Fruit fly (Drosophila melanogaster) whole organism: ENCODE measurements around the gene CG13614.

ENCODE experiments used
- CG8478 ChIP-seq: fragments of >200 bp; optimal IDR thresholded peaks from 2 replicates; lab custom pipeline; 2018; ENCODE audit warnings: inconsistent platforms
- Dll ChIP-seq: fragments of >200 bp; optimal IDR thresholded peaks from 2 replicates; lab custom pipeline; 2017
- pan ChIP-seq: fragments of >200 bp; optimal IDR thresholded peaks from 2 replicates; lab custom pipeline; 2017
- psq ChIP-seq: fragments of >200 bp; optimal IDR thresholded peaks from 2 replicates; lab custom pipeline; 2017
- usp ChIP-seq: fragments of >200 bp; optimal IDR thresholded peaks from 2 replicates; lab custom pipeline; 2017; ENCODE audit warnings: missing biosample characterization, missing genetic modification characterization, mixed read lengths

DNA sequence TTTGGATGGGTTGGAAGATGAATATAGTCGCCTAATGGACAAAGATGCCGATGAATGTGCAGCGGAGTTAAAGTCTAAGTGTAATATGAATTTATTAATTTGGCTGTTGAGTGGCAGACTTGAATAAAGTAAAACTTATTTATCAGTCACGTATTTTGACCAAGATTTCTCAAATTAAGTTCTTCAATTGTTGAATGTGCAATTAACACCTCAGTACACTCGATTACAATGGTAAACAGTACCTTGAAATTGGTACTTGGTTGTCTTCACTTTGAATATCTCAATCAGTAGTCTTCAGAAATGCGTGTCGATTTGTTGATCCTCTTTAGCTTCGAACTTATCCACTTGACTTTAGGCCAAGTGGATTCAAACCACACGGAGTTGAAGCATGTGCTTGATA lies at the start of gene CG13614:
- TF ChIP-seq CG8478 (lab: Kevin White, UChicago) (no peak), pan (lab: Kevin White, UChicago) (no peak), usp (GFP tag; lab: Kevin White, UChicago) (no peak), psq (no peak), Dll (no peak)
